Fruit fly (Drosophila melanogaster) whole organism, embryonic: Measurements from ENCODE around the gene CG3104.

Experiments
- CG12071 ChIP-seq: fragments of 200-800 bp; sonication (Bioruptor generic); optimal IDR thresholded peaks from 3 replicates; lab custom pipeline; 2018; ENCODE audit warnings: missing biosample characterization, mild to moderate bottlenecking, missing genetic modification characterization
- CG12744 ChIP-seq: fragments of 200-800 bp; sonication (Bioruptor generic); optimal IDR thresholded peaks from 2 replicates; lab custom pipeline; 2016; ENCODE audit warnings: missing biosample characterization, missing genetic modification characterization
- CG13894 ChIP-seq: fragments of 200-800 bp; sonication (Bioruptor generic); optimal IDR thresholded peaks from 3 replicates; lab custom pipeline; 2018; ENCODE audit warnings: missing biosample characterization, mild to moderate bottlenecking, missing genetic modification characterization, moderate library complexity
- CG15011 ChIP-seq: fragments of 200-800 bp; sonication (Bioruptor generic); optimal IDR thresholded peaks from 3 replicates; lab custom pipeline; 2018; ENCODE audit warnings: missing biosample characterization, mild to moderate bottlenecking, missing genetic modification characterization
- CG15479 ChIP-seq: fragments of 200-800 bp; sonication (Bioruptor generic); optimal IDR thresholded peaks from 3 replicates; lab custom pipeline; 2019; ENCODE audit warnings: missing biosample characterization, mild to moderate bottlenecking, missing genetic modification characterization, moderate library complexity
- CG15514 ChIP-seq: fragments of 200-800 bp; sonication (Bioruptor generic); optimal IDR thresholded peaks from 3 replicates; lab custom pipeline; 2017; ENCODE audit warnings: missing biosample characterization, missing genetic modification characterization, mild to moderate bottlenecking, moderate library complexity, missing genetic modification reagents
- CG15696 ChIP-seq: fragments of 200-800 bp; sonication (Bioruptor generic); optimal IDR thresholded peaks from 2 replicates; lab custom pipeline; 2019; ENCODE audit warnings: missing biosample characterization, mild to moderate bottlenecking, missing genetic modification characterization, moderate library complexity
- CG17359 ChIP-seq: fragments of 200-800 bp; sonication (Bioruptor generic); optimal IDR thresholded peaks from 3 replicates; lab custom pipeline; 2018; ENCODE audit warnings: missing biosample characterization, mild to moderate bottlenecking, missing genetic modification characterization, moderate library complexity
- CG18599 ChIP-seq: fragments of 200-800 bp; sonication (Bioruptor generic); optimal IDR thresholded peaks from 3 replicates; lab custom pipeline; 2017; ENCODE audit warnings: missing biosample characterization, missing genetic modification characterization, mild to moderate bottlenecking, moderate library complexity, missing genetic modification reagents
- CG2712 ChIP-seq: fragments of 200-800 bp; optimal IDR thresholded peaks from 3 replicates; lab custom pipeline; 2019; ENCODE audit warnings: missing biosample characterization, mild to moderate bottlenecking, missing genetic modification characterization, moderate library complexity
- CG3838 ChIP-seq: fragments of 200-800 bp; sonication (Bioruptor generic); optimal IDR thresholded peaks from 3 replicates; lab custom pipeline; 2016; ENCODE audit warnings: missing biosample characterization, missing genetic modification characterization
- CG4730 ChIP-seq: fragments of 200-800 bp; sonication (Bioruptor generic); IDR thresholded peaks from 2 replicates; pipeline ENCODE4 v1.3.6; 2022; ENCODE audit warnings: missing biosample characterization, missing genetic modification characterization
- CG6854 ChIP-seq: fragments of 200-800 bp; sonication (Bioruptor generic); optimal IDR thresholded peaks from 3 replicates; lab custom pipeline; 2017; ENCODE audit warnings: missing biosample characterization, mild to moderate bottlenecking, missing genetic modification characterization
- CoRest ChIP-seq: fragments of 200-800 bp; sonication (Bioruptor generic); optimal IDR thresholded peaks from 3 replicates; lab custom pipeline; 2018; ENCODE audit warnings: missing biosample characterization, mild to moderate bottlenecking, missing genetic modification characterization, moderate library complexity
- Dip3 ChIP-seq: fragments of 200-800 bp; sonication (Bioruptor generic); optimal IDR thresholded peaks from 3 replicates; lab custom pipeline; 2016; ENCODE audit warnings: missing biosample characterization, missing genetic modification characterization
- Doc2 ChIP-seq: fragments of 200-800 bp; sonication (Bioruptor generic); IDR thresholded peaks from 2 replicates; pipeline ENCODE4 v1.3.6; 2022; ENCODE audit warnings: missing biosample characterization, missing genetic modification characterization
- E2f1 ChIP-seq: fragments of 200-800 bp; sonication (Bioruptor generic); IDR thresholded peaks from 2 replicates; pipeline ENCODE4 v1.3.6; 2022; ENCODE audit warnings: missing biosample characterization, missing genetic modification characterization
- Hmx ChIP-seq: fragments of 200-800 bp; sonication (Bioruptor generic); optimal IDR thresholded peaks from 2 replicates; lab custom pipeline; 2016; ENCODE audit warnings: missing biosample characterization, missing genetic modification characterization
- NfI ChIP-seq: fragments of 200-800 bp; sonication (Bioruptor generic); optimal IDR thresholded peaks from 3 replicates; lab custom pipeline; 2018; ENCODE audit warnings: missing biosample characterization, mild to moderate bottlenecking, missing genetic modification characterization, moderate library complexity
- Pdp1 ChIP-seq, 2 experiments: fragments of 200-800 bp; sonication (Bioruptor generic); optimal IDR thresholded peaks; 3 replicates each; lab custom pipeline; 2016; ENCODE audit warnings: missing biosample characterization in 2 of 2, missing genetic modification characterization in 2 of 2, mild to moderate bottlenecking in 1 of 2, moderate library complexity in 1 of 2
- Sry-δ ChIP-seq: fragments of 200-800 bp; sonication (Bioruptor generic); optimal IDR thresholded peaks from 2 replicates; lab custom pipeline; 2016; ENCODE audit warnings: missing biosample characterization, missing genetic modification characterization
- Taf1 ChIP-seq: fragments of 200-800 bp; sonication (Bioruptor generic); IDR thresholded peaks from 2 replicates; pipeline ENCODE4 v1.3.6; 2022; ENCODE audit warnings: missing biosample characterization, missing genetic modification characterization
- bab2 ChIP-seq: fragments of 200-800 bp; sonication (Bioruptor generic); optimal IDR thresholded peaks from 2 replicates; lab custom pipeline; 2016; ENCODE audit warnings: missing biosample characterization, missing genetic modification characterization
- br ChIP-seq: fragments of >200 bp; optimal IDR thresholded peaks from 2 replicates; lab custom pipeline; 2017
- bsh ChIP-seq, 2 experiments: fragments of 200-800 bp; sonication (Bioruptor generic); optimal IDR thresholded peaks; 2 replicates each; lab custom pipeline; 2017 to 2018; ENCODE audit warnings: mild to moderate bottlenecking in 2 of 2, missing biosample characterization in 2 of 2, missing genetic modification characterization in 2 of 2, moderate library complexity in 1 of 2
- cas ChIP-seq: fragments of 200-800 bp; sonication (Bioruptor generic); IDR thresholded peaks from 2 replicates; pipeline ENCODE4 v1.3.6; 2022; ENCODE audit warnings: missing biosample characterization, missing genetic modification characterization
- caup ChIP-seq: fragments of 200-800 bp; sonication (Bioruptor generic); optimal IDR thresholded peaks from 3 replicates; lab custom pipeline; 2017; ENCODE audit warnings: missing biosample characterization, mild to moderate bottlenecking, missing genetic modification characterization, moderate library complexity; ENCODE audit not compliant: severe bottlenecking
- chif ChIP-seq, 2 experiments: fragments of 200-800 bp; sonication (Bioruptor generic); optimal IDR thresholded peaks; 3 replicates each; lab custom pipeline; 2016; ENCODE audit warnings: missing biosample characterization in 2 of 2, missing genetic modification characterization in 2 of 2
- dati ChIP-seq: fragments of 200-800 bp; sonication (Bioruptor generic); IDR thresholded peaks from 2 replicates; pipeline ENCODE4 v1.3.6; 2022; ENCODE audit warnings: missing biosample characterization, missing genetic modification characterization
- dpn ChIP-seq, 2 experiments: fragments of 200-800 bp; sonication (Bioruptor generic); optimal IDR thresholded peaks; 3 replicates each; lab custom pipeline; 2016; ENCODE audit warnings: missing biosample characterization in 2 of 2, missing genetic modification characterization in 2 of 2
- fd64A ChIP-seq: fragments of 200-800 bp; sonication (Bioruptor generic); optimal IDR thresholded peaks from 3 replicates; lab custom pipeline; 2018; ENCODE audit warnings: missing biosample characterization, mild to moderate bottlenecking, missing genetic modification characterization
- gce ChIP-seq: fragments of 200-800 bp; sonication (Bioruptor generic); IDR thresholded peaks from 3 replicates; pipeline ENCODE4 v1.3.6; 2022; ENCODE audit warnings: missing biosample characterization, missing genetic modification characterization
- gcm ChIP-seq: fragments of 200-800 bp; sonication (Bioruptor generic); optimal IDR thresholded peaks from 2 replicates; lab custom pipeline; 2019; ENCODE audit warnings: missing biosample characterization, mild to moderate bottlenecking, missing genetic modification characterization, moderate library complexity
- grau ChIP-seq: fragments of 200-800 bp; optimal IDR thresholded peaks from 3 replicates; lab custom pipeline; 2019; ENCODE audit warnings: missing biosample characterization, mild to moderate bottlenecking, missing genetic modification characterization, moderate library complexity
- hbn ChIP-seq: fragments of 200-800 bp; sonication (Bioruptor generic); IDR thresholded peaks from 2 replicates; pipeline ENCODE4 v1.3.6; 2022; ENCODE audit warnings: missing biosample characterization, missing genetic modification characterization; ENCODE audit not compliant: partially characterized antibody
- jigr1 ChIP-seq: fragments of 200-800 bp; sonication (Bioruptor generic); IDR thresholded peaks from 3 replicates; pipeline ENCODE4 v1.3.6; 2022; ENCODE audit warnings: missing biosample characterization, missing genetic modification characterization
- jing ChIP-seq: fragments of 200-800 bp; sonication (Bioruptor generic); optimal IDR thresholded peaks from 2 replicates; lab custom pipeline; 2018; ENCODE audit warnings: missing biosample characterization, mild to moderate bottlenecking, missing genetic modification characterization
- klu ChIP-seq: fragments of 200-800 bp; sonication (Bioruptor generic); IDR thresholded peaks from 2 replicates; pipeline ENCODE4 v1.3.6; 2022; ENCODE audit warnings: missing biosample characterization, missing genetic modification characterization
- lbe ChIP-seq: fragments of 200-800 bp; sonication (Bioruptor generic); optimal IDR thresholded peaks from 2 replicates; lab custom pipeline; 2016; ENCODE audit warnings: missing biosample characterization, mild to moderate bottlenecking, missing genetic modification characterization
- nerfin-1 ChIP-seq: fragments of 200-800 bp; sonication (Bioruptor generic); optimal IDR thresholded peaks from 3 replicates; lab custom pipeline; 2019; ENCODE audit warnings: missing biosample characterization, mild to moderate bottlenecking, missing genetic modification characterization, moderate library complexity
- org-1 ChIP-seq: fragments of 200-800 bp; sonication (Bioruptor generic); optimal IDR thresholded peaks from 2 replicates; lab custom pipeline; 2017; ENCODE audit warnings: missing biosample characterization, missing genetic modification characterization
- otp ChIP-seq: fragments of 200-800 bp; sonication (Bioruptor generic); IDR thresholded peaks from 3 replicates; pipeline ENCODE4, ENCODE4 v1.3.6; 2022; ENCODE audit warnings: missing biosample characterization, missing genetic modification characterization
- pho ChIP-seq: fragments of 200-800 bp; sonication (Bioruptor generic); optimal IDR thresholded peaks from 2 replicates; lab custom pipeline; 2016; ENCODE audit warnings: missing biosample characterization, missing genetic modification characterization
- sr ChIP-seq: fragments of 200-800 bp; sonication (Bioruptor generic); IDR thresholded peaks from 3 replicates; pipeline ENCODE4 v1.3.6; 2022; ENCODE audit warnings: missing biosample characterization, missing genetic modification characterization
- toy ChIP-seq: fragments of 200-800 bp; sonication (Bioruptor generic); IDR thresholded peaks from 2 replicates; pipeline ENCODE4 v1.3.6; 2022; ENCODE audit warnings: missing biosample characterization, missing genetic modification characterization
- ttk ChIP-seq: fragments of 200-800 bp; sonication (Bioruptor generic); IDR thresholded peaks from 2 replicates; pipeline ENCODE4 v2.1.2; 2022; ENCODE audit warnings: missing biosample characterization, missing genetic modification characterization
- vvl ChIP-seq: fragments of 200-800 bp; sonication (Bioruptor generic); IDR thresholded peaks from 2 replicates; pipeline ENCODE4 v1.3.6; 2022; ENCODE audit warnings: missing biosample characterization, missing genetic modification characterization
- wdn ChIP-seq: fragments of 200-800 bp; sonication (Bioruptor generic); IDR thresholded peaks from 2 replicates; pipeline ENCODE4 v1.3.6; 2022; ENCODE audit warnings: missing biosample characterization, missing genetic modification characterization
- zfh1 ChIP-seq: fragments of 200-800 bp; sonication (Bioruptor generic); IDR thresholded peaks from 3 replicates; pipeline ENCODE4 v1.3.6; 2022; ENCODE audit warnings: missing biosample characterization, missing genetic modification characterization
- zfh2 ChIP-seq: fragments of 200-800 bp; sonication (Bioruptor generic); optimal IDR thresholded peaks from 2 replicates; lab custom pipeline; 2016; ENCODE audit warnings: missing biosample characterization, missing genetic modification characterization

Gene CG3104

DNA sequence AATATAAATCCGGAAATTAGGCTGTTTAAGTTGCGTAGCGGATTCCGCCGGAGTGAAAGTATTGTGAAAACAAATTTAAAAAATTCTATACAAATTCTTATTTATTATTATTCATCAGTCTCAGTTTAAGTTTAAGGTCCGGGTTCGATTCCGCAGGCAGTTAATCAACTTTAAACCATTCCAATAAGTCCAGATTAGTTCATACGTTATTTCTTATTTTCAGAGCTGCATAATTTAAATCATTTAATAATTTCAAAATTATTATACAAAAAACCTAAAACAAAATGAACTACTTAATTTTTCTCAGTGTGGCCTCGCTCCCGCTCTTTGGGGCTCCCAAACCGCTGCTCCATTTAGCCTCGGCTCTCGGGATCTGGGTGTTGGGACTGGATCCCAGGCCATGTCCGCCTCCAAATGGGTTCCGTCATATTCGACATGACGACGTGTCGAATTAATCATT, 25.2 kb downstream of the CG3104 start (continued):
- peak; percentile 45 for TF ChIP-seq bab2 (GFP tag; lab: Kevin White, UChicago)
- TF ChIP-seq toy (GFP tag; lab: Robert Waterston, UW): no peak
- peak; percentile 95 for TF ChIP-seq CG2712 (tag; lab: Kevin White, UChicago)
- no peak for TF ChIP-seq CG15479 (GFP tag; lab: Kevin White, UChicago)
- peak; percentile 65 to 74 for TF ChIP-seq Pdp1 (GFP tag; optimal IDR thresholded peaks at IDR 0.05; lab: Kevin White, UChicago)
- peak; percentile 85 to 93 for TF ChIP-seq bsh (GFP tag; optimal IDR thresholded peaks at IDR 0.05; lab: Kevin White, UChicago)
- peak; percentile 8 for TF ChIP-seq CG13894 (tag; lab: Kevin White, UChicago)
- 0 out of 2 replicates have a peak, but pooled peaks have one; percentile 10 for TF ChIP-seq cas (GFP tag; lab: Robert Waterston, UW)
- TF ChIP-seq nerfin-1 (tag; lab: Kevin White, UChicago): peak; percentile 87
- TF ChIP-seq CG12744 (GFP tag; lab: Kevin White, UChicago): peak; percentile 46
- no peak for TF ChIP-seq wdn
- TF ChIP-seq Doc2: no peak
- TF ChIP-seq gce (GFP tag; lab: Robert Waterston, UW): peak; percentile 27; the same call in 1 of the 3 replicates
- peak; percentile 46 for TF ChIP-seq fd64A
- peak; percentile 58 for TF ChIP-seq pho (GFP tag; lab: Kevin White, UChicago)
- TF ChIP-seq jigr1 (GFP tag; lab: Robert Waterston, UW): no peak; the same call in 2 of the 3 replicates
- TF ChIP-seq CG12071: peak; percentile 28
- peak; percentile 37; the same call in 1 of the 2 replicates for TF ChIP-seq vvl (GFP tag; lab: Robert Waterston, UW)
- TF ChIP-seq Taf1 (GFP tag; lab: Robert Waterston, UW): peak; percentile 42; the same call in 1 of the 2 replicates
- TF ChIP-seq zfh1 (GFP tag; lab: Robert Waterston, UW): peak; percentile 67; the same call in 2 of the 3 replicates
- peak; percentile 8 for TF ChIP-seq Sry-δ
- TF ChIP-seq dpn (GFP tag; optimal IDR thresholded peaks at IDR 0.05; lab: Kevin White, UChicago): peak; percentile 70 to 79
- peak; percentile 85 for TF ChIP-seq CG6854 (GFP tag; lab: Kevin White, UChicago)
- TF ChIP-seq gcm (GFP tag; lab: Kevin White, UChicago): peak; percentile 89
- no peak for TF ChIP-seq br
- TF ChIP-seq hbn (GFP tag; lab: Robert Waterston, UW): no peak
- peak; percentile 60 for TF ChIP-seq CG3838 (GFP tag; lab: Kevin White, UChicago)
- peak; percentile 57; the same call in 1 of the 2 replicates for TF ChIP-seq ttk (GFP tag; lab: Robert Waterston, UW)
- TF ChIP-seq org-1: peak; percentile 80
- no peak for TF ChIP-seq sr (GFP tag; lab: Robert Waterston, UW)
- peak; percentile 47 for TF ChIP-seq CG15514
- peak; percentile 82 for TF ChIP-seq NfI (GFP tag; lab: Kevin White, UChicago)
- TF ChIP-seq CG18599: peak; percentile 89
- peak; percentile 36 to 81 for TF ChIP-seq chif (GFP tag; optimal IDR thresholded peaks at IDR 0.05; lab: Kevin White, UChicago)
- TF ChIP-seq CoRest: peak; percentile 96
- TF ChIP-seq klu (GFP tag; lab: Robert Waterston, UW): peak; percentile 75; the same call in 1 of the 2 replicates
- TF ChIP-seq CG15011 (GFP tag; lab: Kevin White, UChicago): peak; percentile 86
- TF ChIP-seq zfh2: peak; percentile 52
- TF ChIP-seq Hmx: peak; percentile 74
- peak; percentile 63 for TF ChIP-seq jing (GFP tag; lab: Kevin White, UChicago)
- 0 out of 2 replicates have a peak, but pooled peaks have one; percentile 3 for TF ChIP-seq dati
- TF ChIP-seq CG17359 (tag; lab: Kevin White, UChicago): peak; percentile 80
- TF ChIP-seq otp (GFP tag; lab: Robert Waterston, UW): peak; percentile 74; the same call in 1 of the 3 replicates
- TF ChIP-seq grau: peak; percentile 91
- peak; percentile 88 for TF ChIP-seq caup (GFP tag; lab: Kevin White, UChicago)
- peak; percentile 76 for TF ChIP-seq lbe
- peak; percentile 57; the same call in 1 of the 2 replicates for TF ChIP-seq CG4730
- peak; percentile 21 for TF ChIP-seq Dip3
- TF ChIP-seq CG15696 (tag; lab: Kevin White, UChicago): peak; percentile 86
- peak; percentile 66; the same call in 1 of the 2 replicates for TF ChIP-seq E2f1 (GFP tag; lab: Robert Waterston, UW)
